Fruit fly (Drosophila melanogaster) Kc167 (cell line): ENCODE measurements around the gene mus301.

Source experiments
- Myc ChIP-seq: fragments of >200 bp; optimal IDR thresholded peaks from 2 replicates; lab custom pipeline; 2017; ENCODE audit warnings: missing external identifiers
- Sin3A ChIP-seq: fragments of >200 bp; optimal IDR thresholded peaks from 2 replicates; lab custom pipeline; 2018; ENCODE audit warnings: missing external identifiers
- h ChIP-seq: fragments of >200 bp; optimal IDR thresholded peaks from 3 replicates; lab custom pipeline; 2018; ENCODE audit warnings: missing external identifiers
- insv ChIP-seq: fragments of >200 bp; optimal IDR thresholded peaks from 3 replicates; lab custom pipeline; 2018; ENCODE audit warnings: missing external identifiers
- psq ChIP-seq: fragments of >200 bp; optimal IDR thresholded peaks from 2 replicates; lab custom pipeline; 2017; ENCODE audit warnings: missing external identifiers
- ttk ChIP-seq: sonication (Bioruptor generic); optimal IDR thresholded peaks from 2 replicates; lab custom pipeline; 2017; ENCODE audit warnings: missing external identifiers

dm6 chr3L:8155324-8155723 lies 17.7 kb downstream of the mus301 start:
- no peak for TF ChIP-seq insv
- no peak for TF ChIP-seq psq (lab: Kevin White, UChicago)
- TF ChIP-seq Sin3A (lab: Kevin White, UChicago): no peak
- no peak for TF ChIP-seq h (lab: Kevin White, UChicago)
- TF ChIP-seq Myc: no peak
- no peak for TF ChIP-seq ttk (lab: Kevin White, UChicago)
